Worm (Caenorhabditis elegans): ENCODE results near the gene lin-46.

lin-46 gene

ce11 chrV:12922308-12922707 lies 46.3 kb upstream of the lin-46 start, which contains the start of gene dhrs-4:
TSS of gene dhrs-4 (plus strand) at chrV:12922608.
- TF ChIP-seq mdl-1 (tag; optimal IDR thresholded peaks at IDR 0.05) (no peak), hlh-17 (GFP tag; optimal IDR thresholded peaks at IDR 0.05; ENCODE audit: borderline replicate concordance) (no peak), nhr-20 (tag; optimal IDR thresholded peaks at IDR 0.05) (peak; percentile 14), grh-1 (GFP tag; IDR thresholded peaks at IDR 0.05) (no peak), mep-1 (tag; optimal IDR thresholded peaks at IDR 0.05) (no peak)

ce11 chrV:12924128-12924527 lies 44.5 kb upstream of the lin-46 start, which contains the start of gene pqn-67:
TSS of gene pqn-67 (plus strand) at chrV:12924428.
- TF ChIP-seq efl-1 (optimal IDR thresholded peaks at IDR 0.05): no peak
- TF ChIP-seq efl-1 (GFP tag; optimal IDR thresholded peaks at IDR 0.05 in 1 of 2): peak in 1 of 2 experiments; percentile 12
- no peak for TF ChIP-seq pag-3 (tag; optimal IDR thresholded peaks at IDR 0.05; ENCODE audit: borderline replicate concordance, insufficient read depth)

- TF ChIP-seq blmp-1 (tag; optimal IDR thresholded peaks at IDR 0.05) (peak; percentile 97), lin-14 (GFP tag; optimal IDR thresholded peaks at IDR 0.05) (no peak), F16B12.6 (tag; optimal IDR thresholded peaks at IDR 0.05) (no peak)
These were observed 39.6 kb upstream of the lin-46 start, which contains the start of gene T16G1.2 for ce11 chrV:12928929-12929532. TSS of gene T16G1.2 (plus strand) at chrV:12929482.

ce11 chrV:12933654-12934053 lies 35.0 kb upstream of the lin-46 start:
- no peak for TF ChIP-seq C04F5.9 (tag; optimal IDR thresholded peaks at IDR 0.05)
- TF ChIP-seq elt-2 (tag; optimal IDR thresholded peaks at IDR 0.05): peak; percentile 37
- TF ChIP-seq efl-1 (optimal IDR thresholded peaks at IDR 0.05): no peak
- TF ChIP-seq efl-1 (GFP tag; optimal IDR thresholded peaks at IDR 0.05 in 1 of 2): peak in 1 of 2 experiments; percentile 2
- no peak for TF ChIP-seq lin-13 (GFP tag; optimal IDR thresholded peaks at IDR 0.05)
- peak; percentile 28 for TF ChIP-seq nhr-85 (tag)
- TF ChIP-seq vab-15 (tag; optimal IDR thresholded peaks at IDR 0.05): no peak
- TF ChIP-seq nhr-77 (tag; optimal IDR thresholded peaks at IDR 0.05): no peak

ce11 chrV:12934976-12935375 lies 33.7 kb upstream of the lin-46 start, which contains the start of gene T16G1.7:
TSS of gene T16G1.7 (minus strand) at chrV:12935112.
- peak; percentile 85 for TF ChIP-seq nhr-20 (tag; optimal IDR thresholded peaks at IDR 0.05)
- TF ChIP-seq elt-2 (tag; optimal IDR thresholded peaks at IDR 0.05): peak; percentile 87
- TF ChIP-seq ces-1 (GFP tag; optimal IDR thresholded peaks at IDR 0.05): no peak
- TF ChIP-seq lin-35 (GFP tag; optimal IDR thresholded peaks at IDR 0.05): peak in 1 of 2 experiments; percentile 42
- peak; percentile 30 for TF ChIP-seq lin-14 (GFP tag; optimal IDR thresholded peaks at IDR 0.05)
- no peak for TF ChIP-seq zip-4 (GFP tag; optimal IDR thresholded peaks at IDR 0.05)
- TF ChIP-seq nhr-90 (tag; optimal IDR thresholded peaks at IDR 0.05; ENCODE audit: poor library complexity): no peak
- TF ChIP-seq snu-23 (GFP tag; optimal IDR thresholded peaks at IDR 0.05): no peak
- no peak for TF ChIP-seq efl-1 (optimal IDR thresholded peaks at IDR 0.05)
- peak in 1 of 2 experiments; percentile 59 for TF ChIP-seq efl-1 (GFP tag; optimal IDR thresholded peaks at IDR 0.05 in 1 of 2)
- no peak for TF ChIP-seq egl-27 (tag; optimal IDR thresholded peaks at IDR 0.05)

ce11 chrV:12937098-12937497 lies 31.6 kb upstream of the lin-46 start, which contains the start of gene T16G1.6:
TSS of gene T16G1.6 (minus strand) at chrV:12937174.
- TF ChIP-seq elt-3 (tag; optimal IDR thresholded peaks at IDR 0.05) (no peak), alr-1 (tag; optimal IDR thresholded peaks at IDR 0.05; ENCODE audit: borderline replicate concordance) (no peak), nhr-71 (tag; optimal IDR thresholded peaks at IDR 0.05) (no peak), lin-14 (GFP tag; optimal IDR thresholded peaks at IDR 0.05) (peak; percentile 4), nhr-20 (tag; optimal IDR thresholded peaks at IDR 0.05) (peak; percentile 56), elt-2 (tag; optimal IDR thresholded peaks at IDR 0.05) (peak; percentile 82), C34B4.2 (tag; optimal IDR thresholded peaks at IDR 0.05) (no peak), lin-35 (GFP tag; optimal IDR thresholded peaks at IDR 0.05) (peak in 1 of 2 experiments; percentile 17), C16A3.4 (tag; optimal IDR thresholded peaks at IDR 0.05) (no peak), fkh-8 (tag; optimal IDR thresholded peaks at IDR 0.05) (no peak), lin-13 (GFP tag; optimal IDR thresholded peaks at IDR 0.05) (no peak), nhr-28 (tag; optimal IDR thresholded peaks at IDR 0.05) (no peak), nhr-84 (tag; optimal IDR thresholded peaks at IDR 0.05) (no peak), egl-13 (tag; optimal IDR thresholded peaks at IDR 0.05) (no peak), lir-3 (tag; optimal IDR thresholded peaks at IDR 0.05; ENCODE audit: poor library complexity) (no peak), nhr-47 (tag; optimal IDR thresholded peaks at IDR 0.05) (no peak), ceh-63 (GFP tag; optimal IDR thresholded peaks at IDR 0.05) (no peak), pax-3 (tag; optimal IDR thresholded peaks at IDR 0.05) (no peak), rnt-1 (tag; optimal IDR thresholded peaks at IDR 0.05) (no peak), grh-1 (GFP tag; IDR thresholded peaks at IDR 0.05) (no peak), xbp-1 (tag; optimal IDR thresholded peaks at IDR 0.05) (no peak), nhr-85 (tag) (no peak), unc-30 (tag; optimal IDR thresholded peaks at IDR 0.05) (no peak)
